Worm (Caenorhabditis elegans) whole organism, young adult: ENCODE results near the gene metl-1.

Source experiments
- B0019.2 ChIP-seq: fragments of 200-800 bp; sonication (Bioruptor generic); conservative IDR thresholded peaks from 2 replicates; pipeline ENCODE4 v1.3.6; 2022; ENCODE audit warnings: missing genetic modification reagents, missing genetic modification characterization, missing compliant biosample characterization
- B0035.1 ChIP-seq: sonication (generic microtip); optimal IDR thresholded peaks from 2 replicates; lab custom pipeline; 2016; ENCODE audit warnings: missing genetic modification characterization, mild to moderate bottlenecking, missing compliant biosample characterization, missing genotype, missing genetic modification reagents
- D2030.7 ChIP-seq: fragments of 200-800 bp; sonication (Bioruptor generic); IDR thresholded peaks from 2 replicates; pipeline ENCODE4 v1.3.6; 2022; ENCODE audit warnings: missing genetic modification reagents, missing genetic modification characterization, missing compliant biosample characterization
- F37B4.10 ChIP-seq: fragments of 200-800 bp; sonication (Bioruptor generic); IDR thresholded peaks from 2 replicates; pipeline ENCODE4 v1.3.6; 2022; ENCODE audit warnings: missing genetic modification characterization, missing compliant biosample characterization
- F39B2.1 ChIP-seq: fragments of 200-800 bp; sonication (Bioruptor generic); IDR thresholded peaks from 2 replicates; pipeline ENCODE4 v1.3.6; 2022; ENCODE audit warnings: missing genetic modification reagents, missing genetic modification characterization, missing compliant biosample characterization
- F49E8.2 ChIP-seq: sonication (generic microtip); optimal IDR thresholded peaks from 3 replicates; lab custom pipeline; 2017; ENCODE audit warnings: missing genetic modification characterization, mild to moderate bottlenecking, missing compliant biosample characterization, antibody characterized with exemption, moderate library complexity; ENCODE audit not compliant: insufficient read depth
- F52B5.7 ChIP-seq: sonication (generic microtip); optimal IDR thresholded peaks from 2 replicates; lab custom pipeline; 2016; ENCODE audit warnings: mild to moderate bottlenecking, missing genetic modification characterization, missing compliant biosample characterization
- F55B11.4 ChIP-seq: sonication (generic microtip); optimal IDR thresholded peaks from 2 replicates; lab custom pipeline; 2016; ENCODE audit warnings: missing compliant biosample characterization, missing genetic modification characterization, borderline replicate concordance; ENCODE audit not compliant: insufficient read depth
- Y53F4B.3 ChIP-seq: fragments of 200-800 bp; sonication (Bioruptor generic); IDR thresholded peaks from 2 replicates; pipeline ENCODE4 v1.3.6; 2022; ENCODE audit warnings: missing genetic modification reagents, missing genetic modification characterization, missing compliant biosample characterization
- Y53G8AR.9 ChIP-seq: fragments of 200-800 bp; sonication (Bioruptor generic); conservative IDR thresholded peaks from 2 replicates; pipeline ENCODE4 v1.3.6; 2022; ENCODE audit warnings: missing genetic modification reagents, missing genetic modification characterization, missing compliant biosample characterization
- Y56A3A.18 ChIP-seq: fragments of 200-800 bp; sonication (Bioruptor generic); IDR thresholded peaks from 2 replicates; pipeline ENCODE4 v1.3.6; 2022; ENCODE audit warnings: missing genetic modification reagents, missing genetic modification characterization, missing compliant biosample characterization
- ZK185.1 ChIP-seq: sonication (generic microtip); optimal IDR thresholded peaks from 2 replicates; lab custom pipeline; 2016; ENCODE audit warnings: mild to moderate bottlenecking, missing genetic modification characterization, missing compliant biosample characterization; ENCODE audit not compliant: poor library complexity, severe bottlenecking
- ama-1 ChIP-seq, 3 experiments: fragments of 150-350 bp in 1 of 3; sonication (generic microtip) in 2 of 3; optimal IDR thresholded peaks; 2 replicates each; lab custom pipeline; 2014 to 2018; ENCODE audit warnings: missing biosample characterization in 2 of 3, missing genetic modification characterization in 2 of 3, missing genetic modification reagents in 2 of 3
- atf-7 ChIP-seq: sonication (generic microtip); optimal IDR thresholded peaks from 2 replicates; lab custom pipeline; 2017; ENCODE audit warnings: mild to moderate bottlenecking, missing genetic modification characterization, missing compliant biosample characterization
- athp-1 ChIP-seq: sonication (generic microtip); optimal IDR thresholded peaks from 2 replicates; lab custom pipeline; 2017; ENCODE audit warnings: mild to moderate bottlenecking, missing genetic modification characterization, missing compliant biosample characterization
- attf-3 ChIP-seq: fragments of 200-800 bp; sonication (Bioruptor generic); conservative IDR thresholded peaks from 2 replicates; pipeline ENCODE4 v1.3.6; 2022; ENCODE audit warnings: missing genetic modification reagents, missing genetic modification characterization, missing compliant biosample characterization
- cebp-1 ChIP-seq, 2 experiments: fragments of 200-800 bp in 1 of 2; sonication (Bioruptor generic) in 1 of 2; sonication (generic microtip) in 1 of 2; IDR thresholded peaks in 1 of 2; optimal IDR thresholded peaks in 1 of 2; 2 replicates each; pipeline versions ENCODE4 v1.3.6 to Lab custom; 2017 to 2022; ENCODE audit warnings: missing compliant biosample characterization in 2 of 2, missing genetic modification characterization in 2 of 2, mild to moderate bottlenecking in 1 of 2, missing genetic modification reagents in 1 of 2, moderate library complexity in 1 of 2
- cebp-2 ChIP-seq: fragments of 200-800 bp; sonication (Bioruptor generic); IDR thresholded peaks from 2 replicates; pipeline ENCODE4 v1.3.6; 2022; ENCODE audit warnings: missing genetic modification characterization, missing compliant biosample characterization
- ceh-27 ChIP-seq: fragments of 200-800 bp; sonication (Bioruptor generic); optimal IDR thresholded peaks from 2 replicates; lab custom pipeline; 2018; ENCODE audit warnings: mild to moderate bottlenecking, missing genetic modification characterization, moderate library complexity, missing compliant biosample characterization
- dox-1 ChIP-seq: fragments of 200-800 bp; sonication (Bioruptor generic); IDR thresholded peaks from 2 replicates; pipeline ENCODE4 v1.3.6; 2022; ENCODE audit warnings: missing genetic modification reagents, missing genetic modification characterization, missing compliant biosample characterization
- dpff-1 ChIP-seq: sonication (generic microtip); optimal IDR thresholded peaks from 2 replicates; lab custom pipeline; 2017; ENCODE audit warnings: mild to moderate bottlenecking, missing genetic modification characterization, missing compliant biosample characterization
- efl-1 ChIP-seq: fragments of 150-350 bp; optimal IDR thresholded peaks from 2 replicates; lab custom pipeline; 2014; ENCODE audit warnings: missing biosample characterization, missing genetic modification reagents, missing genetic modification characterization
- egl-44 ChIP-seq: fragments of 200-800 bp; sonication (Bioruptor generic); IDR thresholded peaks from 2 replicates; pipeline ENCODE4 v1.3.6; 2022; ENCODE audit warnings: missing genetic modification reagents, missing genetic modification characterization, missing compliant biosample characterization
- egrh-3 ChIP-seq: fragments of 200-800 bp; sonication (Bioruptor generic); IDR thresholded peaks from 2 replicates; pipeline ENCODE4 v1.3.6; 2022; ENCODE audit warnings: missing genetic modification reagents, missing genetic modification characterization, missing compliant biosample characterization
- fkh-3 ChIP-seq: sonication (generic microtip); optimal IDR thresholded peaks from 2 replicates; lab custom pipeline; 2016; ENCODE audit warnings: mild to moderate bottlenecking, missing genetic modification characterization, missing compliant biosample characterization
- hlh-12 ChIP-seq: sonication (generic microtip); optimal IDR thresholded peaks from 2 replicates; lab custom pipeline; 2016; ENCODE audit warnings: missing genetic modification characterization, missing compliant biosample characterization
- hmg-1.2 ChIP-seq: fragments of 200-800 bp; sonication (Bioruptor generic); IDR thresholded peaks from 2 replicates; pipeline ENCODE4 v1.3.6; 2022; ENCODE audit warnings: missing genetic modification reagents, missing genetic modification characterization, missing compliant biosample characterization
- lag-1 ChIP-seq: fragments of 200-800 bp; sonication (Bioruptor generic); IDR thresholded peaks from 2 replicates; pipeline ENCODE4 v1.3.6; 2022; ENCODE audit warnings: missing genetic modification reagents, missing genetic modification characterization, missing compliant biosample characterization
- let-526 ChIP-seq: fragments of 200-800 bp; sonication (Bioruptor generic); IDR thresholded peaks from 2 replicates; pipeline ENCODE4 v1.3.6; 2022; ENCODE audit warnings: missing genetic modification reagents, missing genetic modification characterization, missing compliant biosample characterization
- let-607 ChIP-seq, 2 experiments: fragments of 200-800 bp in 1 of 2; sonication (Bioruptor generic) in 1 of 2; sonication (generic microtip) in 1 of 2; optimal IDR thresholded peaks; 2 replicates each; lab custom pipeline; 2016 to 2018; ENCODE audit warnings: mild to moderate bottlenecking in 2 of 2, missing compliant biosample characterization in 2 of 2, missing genetic modification characterization in 2 of 2, moderate library complexity in 2 of 2, missing genotype in 1 of 2
- lin-26 ChIP-seq: fragments of 200-800 bp; sonication (Bioruptor generic); IDR thresholded peaks from 2 replicates; pipeline ENCODE4 v1.3.6; 2022; ENCODE audit warnings: missing genetic modification reagents, missing genetic modification characterization, missing compliant biosample characterization
- lin-35 ChIP-seq, 3 experiments: fragments of 150-350 bp in 2 of 3; sonication (generic microtip) in 1 of 3; optimal IDR thresholded peaks; 2 replicates each; lab custom pipeline; 2014 to 2018; ENCODE audit warnings: missing biosample characterization in 3 of 3, missing genetic modification characterization in 3 of 3, missing genetic modification reagents in 3 of 3
- lin-40 ChIP-seq: sonication (generic microtip); optimal IDR thresholded peaks from 2 replicates; lab custom pipeline; 2016; ENCODE audit warnings: missing genetic modification characterization, mild to moderate bottlenecking, missing compliant biosample characterization, missing genotype, missing genetic modification reagents
- mes-4 ChIP-seq: sonication (generic microtip); optimal IDR thresholded peaks from 2 replicates; lab custom pipeline; 2016; ENCODE audit warnings: missing genotype, missing genetic modification characterization, missing compliant biosample characterization
- nhr-80 ChIP-seq: sonication (generic microtip); optimal IDR thresholded peaks from 2 replicates; lab custom pipeline; 2016; ENCODE audit warnings: missing genetic modification characterization, missing compliant biosample characterization
- rcor-1 ChIP-seq: fragments of 200-800 bp; sonication (Bioruptor generic); IDR thresholded peaks from 2 replicates; pipeline ENCODE4 v1.3.6; 2022; ENCODE audit warnings: missing genetic modification reagents, missing genetic modification characterization, missing compliant biosample characterization
- rec-8 ChIP-seq, 2 experiments: sonication (generic microtip); optimal IDR thresholded peaks; 2 replicates each; lab custom pipeline; 2016; ENCODE audit warnings: mild to moderate bottlenecking in 2 of 2, missing genetic modification characterization in 2 of 2, missing genetic modification reagents in 2 of 2, missing genotype in 2 of 2, missing biosample characterization in 1 of 2, missing compliant biosample characterization in 1 of 2, moderate library complexity in 1 of 2
- rpc-1 ChIP-seq, 2 experiments: fragments of 150-350 bp in 1 of 2; sonication (generic microtip) in 1 of 2; optimal IDR thresholded peaks; 2 replicates each; lab custom pipeline; 2014 to 2018; ENCODE audit warnings: missing biosample characterization in 1 of 2, missing genetic modification characterization in 1 of 2, missing genetic modification reagents in 1 of 2, missing genotype in 1 of 2
- sea-2 ChIP-seq: fragments of 200-800 bp; sonication (Bioruptor generic); IDR thresholded peaks from 2 replicates; pipeline ENCODE4 v1.3.6; 2022; ENCODE audit warnings: missing genetic modification characterization, missing compliant biosample characterization
- snpc-1.3 ChIP-seq: sonication (generic microtip); optimal IDR thresholded peaks from 2 replicates; lab custom pipeline; 2017; ENCODE audit warnings: missing genetic modification characterization, mild to moderate bottlenecking, missing compliant biosample characterization, antibody characterized with exemption, moderate library complexity, missing genotype, missing genetic modification reagents; ENCODE audit not compliant: insufficient read depth
- tlf-1 ChIP-seq: fragments of 200-800 bp; sonication (Bioruptor generic); optimal IDR thresholded peaks from 2 replicates; lab custom pipeline; 2018; ENCODE audit warnings: mild to moderate bottlenecking, missing genetic modification characterization, missing compliant biosample characterization
- ztf-18 ChIP-seq: sonication (generic microtip); optimal IDR thresholded peaks from 2 replicates; lab custom pipeline; 2016; ENCODE audit warnings: missing genotype, mild to moderate bottlenecking, missing genetic modification characterization, missing compliant biosample characterization
- ztf-22 ChIP-seq: fragments of 200-800 bp; sonication (Bioruptor generic); optimal IDR thresholded peaks from 2 replicates; lab custom pipeline; 2018; ENCODE audit warnings: mild to moderate bottlenecking, missing genetic modification characterization, moderate library complexity, missing compliant biosample characterization
- ztf-25 ChIP-seq: fragments of 200-800 bp; sonication (Bioruptor generic); IDR thresholded peaks from 2 replicates; pipeline ENCODE4 v1.3.6; 2022; ENCODE audit warnings: missing genetic modification reagents, missing genetic modification characterization, missing compliant biosample characterization
- ztf-6 ChIP-seq: fragments of 200-800 bp; sonication (Bioruptor generic); IDR thresholded peaks from 2 replicates; pipeline ENCODE4 v1.3.6; 2022; ENCODE audit warnings: missing genetic modification reagents, missing genetic modification characterization, missing compliant biosample characterization

The metl-1 gene

ce11 chrII:11473525-11474181, at the start of gene metl-1, which contains the start of gene W02B12.11:
Gene metl-1, minus strand, starts transcription at chrII:11473575.
Gene W02B12.11, plus strand, starts transcription at chrII:11473861.
- TF ChIP-seq F37B4.10 (GFP tag; lab: Robert Waterston, UW) (no peak), B0035.1 (tag; lab: Kevin White, UChicago) (peak; percentile 9), atf-7 (tag; lab: Kevin White, UChicago) (peak; percentile 53), nhr-80 (tag; lab: Kevin White, UChicago) (peak; percentile 55), hmg-1.2 (GFP tag; lab: Robert Waterston, UW) (peak; percentile 92), attf-3 (GFP tag; lab: Robert Waterston, UW) (peak; percentile 69), rpc-1 (optimal IDR thresholded peaks at IDR 0.05; lab: Kevin White, UChicago) (no peak), rpc-1 (tag; optimal IDR thresholded peaks at IDR 0.05; lab: Kevin White, UChicago) (no peak), fkh-3 (tag; lab: Kevin White, UChicago) (no peak), egl-44 (GFP tag; lab: Robert Waterston, UW) (no peak), ztf-22 (GFP tag; lab: Kevin White, UChicago) (no peak), let-607 (tag; optimal IDR thresholded peaks at IDR 0.05; lab: Kevin White, UChicago) (peak in 1 of 2 experiments; percentile 57), Y53F4B.3 (GFP tag; lab: Robert Waterston, UW) (no peak), dox-1 (GFP tag; lab: Robert Waterston, UW) (peak; percentile 89), tlf-1 (GFP tag; lab: Kevin White, UChicago) (peak; percentile 74), efl-1 (GFP tag; lab: Kevin White, UChicago) (no peak), let-526 (no peak), mes-4 (tag; lab: Kevin White, UChicago) (no peak), F55B11.4 (no peak), ceh-27 (GFP tag; lab: Kevin White, UChicago) (peak; percentile 43), F49E8.2 (peak; percentile 12), lag-1 (GFP tag; lab: Robert Waterston, UW) (no peak), rcor-1 (peak; percentile 92), lin-35 (GFP tag; optimal IDR thresholded peaks at IDR 0.05; lab: Kevin White, UChicago) (peak in 2 of 3 experiments; percentile 53 to 82), ztf-18 (tag; lab: Kevin White, UChicago) (peak; percentile 99), lin-26 (GFP tag; lab: Robert Waterston, UW) (peak; percentile 59; the same call in 1 of the 2 replicates), cebp-1 (GFP tag; IDR thresholded peaks at IDR 0.05; lab: Robert Waterston, UW) (0 out of 2 replicates have a peak, but pooled peaks have one; percentile 13), cebp-1 (tag; optimal IDR thresholded peaks at IDR 0.05; lab: Kevin White, UChicago) (peak; percentile 82), egrh-3 (GFP tag; lab: Robert Waterston, UW) (no peak), ztf-25 (no peak), hlh-12 (tag; lab: Kevin White, UChicago) (no peak), snpc-1.3 (tag; lab: Kevin White, UChicago) (no peak), ztf-6 (GFP tag; lab: Robert Waterston, UW) (no peak), sea-2 (GFP tag; lab: Robert Waterston, UW) (no peak), athp-1 (tag; lab: Kevin White, UChicago) (no peak), D2030.7 (GFP tag; lab: Robert Waterston, UW) (peak; percentile 80), dpff-1 (tag; lab: Kevin White, UChicago) (no peak), ZK185.1 (tag; lab: Kevin White, UChicago) (peak; percentile 69), Y56A3A.18 (GFP tag; lab: Robert Waterston, UW) (peak; percentile 72; the same call in 1 of the 2 replicates), lin-40 (tag; lab: Kevin White, UChicago) (peak; percentile 88), cebp-2 (GFP tag; lab: Robert Waterston, UW) (no peak), Y53G8AR.9 (GFP tag; lab: Robert Waterston, UW) (peak; percentile 93), rec-8 (tag; optimal IDR thresholded peaks at IDR 0.05; lab: Kevin White, UChicago) (peak in 1 of 2 experiments; percentile 28), B0019.2 (no peak; the same call in 1 of the 2 replicates), F52B5.7 (tag; lab: Kevin White, UChicago) (no peak), F39B2.1 (no peak), ama-1 (optimal IDR thresholded peaks at IDR 0.05; lab: Kevin White, UChicago) (no peak), ama-1 (GFP tag; optimal IDR thresholded peaks at IDR 0.05; lab: Kevin White, UChicago) (no peak)
